Worm (Caenorhabditis elegans) whole organism, mixed stage, embryonic: ENCODE data around the gene F29F11.20.

Source experiments
- M03D4.4 ChIP-seq: sonication (generic microtip); optimal IDR thresholded peaks from 2 replicates; lab custom pipeline; 2017; ENCODE audit warnings: mild to moderate bottlenecking, missing genetic modification characterization, missing compliant biosample characterization
- bed-3 ChIP-seq: fragments of 200-800 bp; sonication (Bioruptor generic); optimal IDR thresholded peaks from 3 replicates; lab custom pipeline; 2018; ENCODE audit warnings: mild to moderate bottlenecking, missing genetic modification characterization, moderate library complexity, missing compliant biosample characterization
- blmp-1 ChIP-seq: fragments of 150-350 bp; optimal IDR thresholded peaks from 2 replicates; lab custom pipeline; 2014; ENCODE audit warnings: missing biosample characterization, missing genetic modification characterization
- ceh-39 ChIP-seq: fragments of 150-350 bp; optimal IDR thresholded peaks from 2 replicates; lab custom pipeline; 2014; ENCODE audit warnings: missing biosample characterization, missing genetic modification characterization
- ceh-43 ChIP-seq: fragments of 200-800 bp; sonication (Bioruptor generic); optimal IDR thresholded peaks from 2 replicates; lab custom pipeline; 2018; ENCODE audit warnings: mild to moderate bottlenecking, missing genetic modification characterization, moderate library complexity, missing compliant biosample characterization
- ceh-83 ChIP-seq: fragments of 200-800 bp; sonication (Bioruptor generic); optimal IDR thresholded peaks from 2 replicates; lab custom pipeline; 2018; ENCODE audit warnings: mild to moderate bottlenecking, missing genetic modification characterization, missing compliant biosample characterization
- ces-1 ChIP-seq: fragments of 150-350 bp; optimal IDR thresholded peaks from 2 replicates; lab custom pipeline; 2014; ENCODE audit warnings: missing biosample characterization, missing genetic modification reagents, missing genetic modification characterization
- cnd-1 ChIP-seq: fragments of 200-800 bp; sonication (Bioruptor generic); optimal IDR thresholded peaks from 2 replicates; lab custom pipeline; 2018; ENCODE audit warnings: mild to moderate bottlenecking, missing genetic modification characterization, missing compliant biosample characterization
- drap-1 ChIP-seq: fragments of 200-800 bp; sonication (Bioruptor generic); optimal IDR thresholded peaks from 3 replicates; lab custom pipeline; 2018; ENCODE audit warnings: mild to moderate bottlenecking, missing genetic modification characterization, missing compliant biosample characterization
- elt-3 ChIP-seq: fragments of 150-350 bp; optimal IDR thresholded peaks from 2 replicates; lab custom pipeline; 2014; ENCODE audit warnings: missing biosample characterization, missing genetic modification characterization
- flh-1 ChIP-seq: fragments of 200-800 bp; sonication (Bioruptor generic); optimal IDR thresholded peaks from 2 replicates; lab custom pipeline; 2018; ENCODE audit warnings: mild to moderate bottlenecking, missing genetic modification characterization, moderate library complexity, missing compliant biosample characterization
- ham-2 ChIP-seq: fragments of 200-800 bp; sonication (Bioruptor generic); optimal IDR thresholded peaks from 2 replicates; lab custom pipeline; 2018; ENCODE audit warnings: mild to moderate bottlenecking, missing genetic modification characterization, missing compliant biosample characterization
- hlh-1 ChIP-seq: fragments of 150-350 bp; optimal IDR thresholded peaks from 2 replicates; lab custom pipeline; 2014; ENCODE audit warnings: missing biosample characterization, missing genetic modification reagents, missing genetic modification characterization
- lin-13 ChIP-seq: fragments of 150-350 bp; optimal IDR thresholded peaks from 2 replicates; lab custom pipeline; 2014; ENCODE audit warnings: missing biosample characterization, missing genetic modification characterization
- lin-32 ChIP-seq: fragments of 200-800 bp; sonication (Bioruptor generic); optimal IDR thresholded peaks from 2 replicates; lab custom pipeline; 2018; ENCODE audit warnings: mild to moderate bottlenecking, missing genetic modification characterization, missing compliant biosample characterization
- lsy-2 ChIP-seq: fragments of 150-350 bp; optimal IDR thresholded peaks from 2 replicates; lab custom pipeline; 2014; ENCODE audit warnings: missing biosample characterization, missing genetic modification characterization
- mab-5 ChIP-seq: fragments of 150-350 bp; optimal IDR thresholded peaks from 2 replicates; lab custom pipeline; 2014; ENCODE audit warnings: missing biosample characterization, missing genetic modification characterization
- mep-1 ChIP-seq: fragments of 150-350 bp; optimal IDR thresholded peaks from 2 replicates; lab custom pipeline; 2017; ENCODE audit warnings: missing biosample characterization, missing genetic modification reagents, missing genetic modification characterization, inconsistent platforms
- mls-2 ChIP-seq: sonication (generic microtip); optimal IDR thresholded peaks from 2 replicates; lab custom pipeline; 2016; ENCODE audit warnings: mild to moderate bottlenecking, missing genetic modification characterization, moderate library complexity, missing compliant biosample characterization
- nhr-12 ChIP-seq: fragments of 150-350 bp; optimal IDR thresholded peaks from 2 replicates; lab custom pipeline; 2014; ENCODE audit warnings: missing biosample characterization, missing genetic modification characterization
- nhr-2 ChIP-seq: fragments of 150-350 bp; optimal IDR thresholded peaks from 2 replicates; lab custom pipeline; 2014; ENCODE audit warnings: missing biosample characterization, missing genetic modification characterization
- nhr-237 ChIP-seq: fragments of 150-350 bp; optimal IDR thresholded peaks from 2 replicates; lab custom pipeline; 2014; ENCODE audit warnings: missing biosample characterization, missing genetic modification characterization
- nhr-28 ChIP-seq: fragments of 150-350 bp; optimal IDR thresholded peaks from 2 replicates; lab custom pipeline; 2014; ENCODE audit warnings: missing biosample characterization, missing genetic modification characterization
- nhr-76 ChIP-seq: sonication (generic microtip); optimal IDR thresholded peaks from 2 replicates; lab custom pipeline; 2017; ENCODE audit warnings: missing biosample characterization, missing genetic modification characterization
- pha-4 ChIP-seq: fragments of 150-350 bp; optimal IDR thresholded peaks from 2 replicates; lab custom pipeline; 2018; ENCODE audit warnings: missing biosample characterization, missing genetic modification reagents, missing genetic modification characterization
- sem-2 ChIP-seq: fragments of 200-800 bp; sonication (Bioruptor generic); optimal IDR thresholded peaks from 2 replicates; lab custom pipeline; 2018; ENCODE audit warnings: mild to moderate bottlenecking, missing genetic modification characterization, missing compliant biosample characterization
- snpc-4 ChIP-seq: fragments of 150-350 bp; optimal IDR thresholded peaks from 2 replicates; lab custom pipeline; 2014; ENCODE audit warnings: missing biosample characterization, missing genetic modification characterization
- sptf-1 ChIP-seq: sonication (generic microtip); optimal IDR thresholded peaks from 2 replicates; lab custom pipeline; 2017; ENCODE audit warnings: mild to moderate bottlenecking, missing genetic modification characterization, moderate library complexity, missing compliant biosample characterization
- tbx-8 ChIP-seq: fragments of 200-800 bp; sonication (Bioruptor generic); optimal IDR thresholded peaks from 2 replicates; lab custom pipeline; 2018; ENCODE audit warnings: mild to moderate bottlenecking, missing genetic modification characterization, moderate library complexity, missing compliant biosample characterization
- unc-120 ChIP-seq: sonication (generic microtip); optimal IDR thresholded peaks from 2 replicates; lab custom pipeline; 2017; ENCODE audit warnings: missing genetic modification characterization, missing compliant biosample characterization; ENCODE audit not compliant: poor library complexity, severe bottlenecking
- unc-39 ChIP-seq: fragments of 150-350 bp; optimal IDR thresholded peaks from 2 replicates; lab custom pipeline; 2014; ENCODE audit warnings: missing biosample characterization, missing genetic modification characterization
- unc-62 ChIP-seq: fragments of 150-350 bp; optimal IDR thresholded peaks from 2 replicates; lab custom pipeline; 2014; ENCODE audit warnings: missing biosample characterization, missing genetic modification reagents, missing genetic modification characterization
- zip-8 ChIP-seq: fragments of 150-350 bp; optimal IDR thresholded peaks from 2 replicates; lab custom pipeline; 2014; ENCODE audit warnings: missing biosample characterization, missing genetic modification characterization
- ztf-11 ChIP-seq: fragments of 150-350 bp; optimal IDR thresholded peaks from 2 replicates; lab custom pipeline; 2014; ENCODE audit warnings: missing biosample characterization, missing genetic modification characterization

Gene F29F11.20

ce11 chrV:10714630-10715029 lies 26.9 kb downstream of the F29F11.20 start:
- TF ChIP-seq nhr-28 (tag; lab: Kevin White, UChicago) (no peak), ceh-43 (no peak), sem-2 (GFP tag; lab: Kevin White, UChicago) (no peak), M03D4.4 (tag; lab: Kevin White, UChicago) (no peak), unc-120 (tag; lab: Kevin White, UChicago) (no peak), nhr-76 (no peak), nhr-12 (tag; lab: Kevin White, UChicago) (no peak), bed-3 (no peak), ceh-39 (tag; lab: Kevin White, UChicago) (no peak), blmp-1 (tag; lab: Kevin White, UChicago) (no peak), pha-4 (tag; lab: Kevin White, UChicago) (no peak), tbx-8 (GFP tag; lab: Kevin White, UChicago) (no peak), ceh-83 (GFP tag; lab: Kevin White, UChicago) (no peak), mep-1 (no peak), ztf-11 (tag; lab: Kevin White, UChicago) (no peak), unc-62 (GFP tag; lab: Kevin White, UChicago) (no peak)
- TF ChIP-seq, all 35 proteins: peak for 0

DNA sequence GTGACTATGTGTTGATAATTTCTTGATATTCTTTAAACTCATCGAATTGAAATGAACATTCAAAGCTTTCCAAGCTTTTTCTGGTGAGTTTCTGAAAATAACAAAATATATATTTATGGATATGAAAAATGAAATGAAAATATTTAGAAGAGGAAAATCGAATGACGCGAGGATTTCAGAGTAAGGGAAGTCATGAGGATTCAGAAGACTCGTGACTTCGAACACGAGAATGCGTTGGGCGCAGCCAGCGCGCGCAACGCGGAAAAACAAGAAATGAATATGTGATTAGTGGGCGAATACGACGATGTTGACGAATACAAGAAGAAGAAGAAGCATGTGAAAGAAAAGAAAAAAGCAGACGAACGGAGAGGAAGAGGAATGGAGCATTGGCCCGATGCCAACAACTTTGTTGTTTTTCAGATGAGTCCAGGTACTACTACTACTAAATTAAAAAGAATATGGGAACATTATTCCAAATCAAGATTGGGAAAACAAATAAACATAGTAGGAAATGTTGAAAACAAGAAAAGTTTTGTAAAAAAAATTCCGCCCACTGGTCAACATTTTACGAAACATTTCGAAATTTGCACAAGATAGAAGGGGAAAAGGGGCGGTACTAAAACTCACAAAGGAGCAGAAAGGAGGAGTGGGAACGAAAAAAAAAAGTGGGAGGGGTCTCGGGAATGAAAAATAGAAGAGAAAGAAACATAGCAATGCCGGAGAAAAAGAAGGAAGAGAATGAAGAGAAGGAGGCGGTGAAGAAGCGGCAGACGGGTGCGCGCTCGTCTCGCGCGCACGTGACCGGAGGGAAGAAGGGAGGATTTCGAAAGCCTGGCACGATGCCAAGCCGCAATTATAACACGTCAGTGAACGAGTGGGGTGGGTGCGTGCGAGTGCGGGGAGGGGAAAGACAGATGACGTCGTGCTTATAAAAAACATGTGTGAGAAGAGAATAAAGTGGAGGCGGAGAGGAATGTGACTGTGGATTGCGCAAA lies 27.8 kb downstream of the F29F11.20 start:
- peak; percentile 68 for TF ChIP-seq ces-1 (GFP tag; lab: Kevin White, UChicago)
- peak; percentile 55 for TF ChIP-seq ceh-43
- no peak for TF ChIP-seq nhr-12 (tag; lab: Kevin White, UChicago)
- TF ChIP-seq nhr-28 (tag; lab: Kevin White, UChicago): no peak
- peak; percentile 23 for TF ChIP-seq mep-1
- peak; percentile 78 for TF ChIP-seq mls-2 (tag; lab: Kevin White, UChicago)
- TF ChIP-seq cnd-1 (tag; lab: Kevin White, UChicago): peak; percentile 53
- TF ChIP-seq drap-1: peak; percentile 57
- no peak for TF ChIP-seq unc-39 (tag; lab: Kevin White, UChicago)
- TF ChIP-seq sem-2 (GFP tag; lab: Kevin White, UChicago): no peak
- TF ChIP-seq ham-2: peak; percentile 49
- peak; percentile 36 for TF ChIP-seq unc-120 (tag; lab: Kevin White, UChicago)
- peak; percentile 2 for TF ChIP-seq M03D4.4 (tag; lab: Kevin White, UChicago)
- no peak for TF ChIP-seq mab-5 (tag; lab: Kevin White, UChicago)
- peak; percentile 19 for TF ChIP-seq lsy-2
- no peak for TF ChIP-seq zip-8 (tag; lab: Kevin White, UChicago)
- TF ChIP-seq nhr-2 (tag; lab: Kevin White, UChicago): peak; percentile 57
- peak; percentile 52 for TF ChIP-seq unc-62 (GFP tag; lab: Kevin White, UChicago)
- TF ChIP-seq ceh-39 (tag; lab: Kevin White, UChicago): no peak
- no peak for TF ChIP-seq blmp-1 (tag; lab: Kevin White, UChicago)
- TF ChIP-seq tbx-8 (GFP tag; lab: Kevin White, UChicago): peak; percentile 47
- no peak for TF ChIP-seq snpc-4 (tag; lab: Kevin White, UChicago)
- no peak for TF ChIP-seq flh-1 (GFP tag; lab: Kevin White, UChicago)
- no peak for TF ChIP-seq elt-3 (tag; lab: Kevin White, UChicago)
- peak; percentile 85 for TF ChIP-seq sptf-1 (tag; lab: Kevin White, UChicago)
- TF ChIP-seq bed-3: no peak
- peak; percentile 58 for TF ChIP-seq lin-13 (tag; lab: Kevin White, UChicago)
- TF ChIP-seq pha-4 (tag; lab: Kevin White, UChicago): no peak
- peak; percentile 48 for TF ChIP-seq nhr-237
- peak; percentile 47 for TF ChIP-seq ceh-83 (GFP tag; lab: Kevin White, UChicago)
- no peak for TF ChIP-seq nhr-76
- no peak for TF ChIP-seq lin-32 (GFP tag; lab: Kevin White, UChicago)
- TF ChIP-seq hlh-1 (tag; lab: Kevin White, UChicago): peak; percentile 65
- TF ChIP-seq, all 35 proteins: peak for 18
